Worm (Caenorhabditis elegans): ENCODE data around the gene tsp-18.

tsp-18 gene

ce11 chrII:5936009-5936408, 31.7 kb downstream of the tsp-18 start:
- no peak for TF ChIP-seq Y5F2A.4 (GFP tag; optimal IDR thresholded peaks at IDR 0.05)
- no peak for TF ChIP-seq daf-19 (GFP tag; conservative IDR thresholded peaks at IDR 0.05)
- TF ChIP-seq T26A8.4 (GFP tag; IDR thresholded peaks at IDR 0.05) = no peak
- no peak for TF ChIP-seq spr-3 (GFP tag; optimal IDR thresholded peaks at IDR 0.05)
- no peak for TF ChIP-seq jun-1 (tag; optimal IDR thresholded peaks at IDR 0.05)
- TF ChIP-seq unc-62 (GFP tag; optimal IDR thresholded peaks at IDR 0.05 in 1 of 2) = peak in 1 of 2 experiments; percentile 84
- no peak for TF ChIP-seq unc-62 (tag; optimal IDR thresholded peaks at IDR 0.05)
- TF ChIP-seq hif-1 (tag; optimal IDR thresholded peaks at IDR 0.05) = peak in 1 of 2 experiments; percentile 66
- no peak for TF ChIP-seq lim-7 (GFP tag; IDR thresholded peaks at IDR 0.05)
- TF ChIP-seq mes-2 (tag; optimal IDR thresholded peaks at IDR 0.05; ENCODE audit: poor library complexity, severe bottlenecking) = peak; percentile 22
- TF ChIP-seq vab-7 (GFP tag; IDR thresholded peaks at IDR 0.05) = no peak
- no peak for TF ChIP-seq egl-27 (tag; optimal IDR thresholded peaks at IDR 0.05)
- TF ChIP-seq ceh-62 (tag; optimal IDR thresholded peaks at IDR 0.05) = no peak
- no peak for TF ChIP-seq cey-2 (tag; optimal IDR thresholded peaks at IDR 0.05; ENCODE audit: borderline replicate concordance, insufficient read depth)
- TF ChIP-seq ceh-20 (GFP tag; IDR thresholded peaks at IDR 0.05) = no peak
- no peak for TF ChIP-seq nhr-10 (tag; optimal IDR thresholded peaks at IDR 0.05)
- no peak for TF ChIP-seq Y75B8A.6 (GFP tag; IDR thresholded peaks at IDR 0.05)
- TF ChIP-seq nhr-25 (tag; optimal IDR thresholded peaks at IDR 0.05; ENCODE audit: borderline replicate concordance, insufficient read depth) = no peak
- no peak for TF ChIP-seq ceh-28 (tag; optimal IDR thresholded peaks at IDR 0.05)
- TF ChIP-seq ztf-7 (tag; optimal IDR thresholded peaks at IDR 0.05) = no peak
- TF ChIP-seq fkh-10 (GFP tag; optimal IDR thresholded peaks at IDR 0.05) = no peak
- TF ChIP-seq zfp-2 (tag; optimal IDR thresholded peaks at IDR 0.05) = no peak
- no peak for TF ChIP-seq nhr-111 (GFP tag; optimal IDR thresholded peaks at IDR 0.05)
- no peak for TF ChIP-seq nhr-42 (GFP tag; IDR thresholded peaks at IDR 0.05)
- no peak for TF ChIP-seq madf-9 (GFP tag; conservative IDR thresholded peaks at IDR 0.05)
- no peak for TF ChIP-seq F49E8.2 (tag; optimal IDR thresholded peaks at IDR 0.05; ENCODE audit: borderline replicate concordance)
- TF ChIP-seq F44E2.7 (GFP tag; IDR thresholded peaks at IDR 0.05) = no peak
- no peak for TF ChIP-seq set-16 (GFP tag; IDR thresholded peaks at IDR 0.05)
- no peak for TF ChIP-seq lin-29 (GFP tag; IDR thresholded peaks at IDR 0.05)
- TF ChIP-seq nhr-41 (GFP tag; IDR thresholded peaks at IDR 0.05) = no peak
- no peak for TF ChIP-seq mxl-2 (GFP tag; conservative IDR thresholded peaks at IDR 0.05)
- no peak for TF ChIP-seq hmg-1.1 (GFP tag; IDR thresholded peaks at IDR 0.05)
- TF ChIP-seq aly-2 (tag; optimal IDR thresholded peaks at IDR 0.05) = no peak
- no peak for TF ChIP-seq saeg-2 (GFP tag; IDR thresholded peaks at IDR 0.05)
- TF ChIP-seq ztf-11 (tag; optimal IDR thresholded peaks at IDR 0.05) = no peak
- no peak for TF ChIP-seq zag-1 (tag; optimal IDR thresholded peaks at IDR 0.05)
- no peak for TF ChIP-seq fos-1 (tag; optimal IDR thresholded peaks at IDR 0.05)
- no peak for TF ChIP-seq ZK337.2 (GFP tag; IDR thresholded peaks at IDR 0.05)
- peak; percentile 56; the same call in 1 of the 2 replicates for TF ChIP-seq php-3 (GFP tag; IDR thresholded peaks at IDR 0.05)
- no peak for TF ChIP-seq duxl-1 (tag; optimal IDR thresholded peaks at IDR 0.05; ENCODE audit: poor library complexity)
- peak; percentile 76 for TF ChIP-seq hlh-30 (tag; optimal IDR thresholded peaks at IDR 0.05; ENCODE audit: insufficient read depth)
- no peak for TF ChIP-seq spr-1 (tag; optimal IDR thresholded peaks at IDR 0.05)
- TF ChIP-seq egl-43 (GFP tag; IDR thresholded peaks at IDR 0.05) = no peak
- TF ChIP-seq lin-1 (GFP tag; IDR thresholded peaks at IDR 0.05) = no peak
- no peak for TF ChIP-seq Y48G9A.11 (GFP tag; IDR thresholded peaks at IDR 0.05)
- TF ChIP-seq ceh-32 (tag; optimal IDR thresholded peaks at IDR 0.05; ENCODE audit: poor library complexity) = no peak
- peak; percentile 9 for TF ChIP-seq mxl-3 (GFP tag; optimal IDR thresholded peaks at IDR 0.05)
- TF ChIP-seq zip-11 (GFP tag; IDR thresholded peaks at IDR 0.05) = no peak
- no peak for TF ChIP-seq zip-2 (tag; optimal IDR thresholded peaks at IDR 0.05)
- no peak for TF ChIP-seq dmd-8 (GFP tag; IDR thresholded peaks at IDR 0.05)
- TF ChIP-seq sdz-12 (GFP tag; optimal IDR thresholded peaks at IDR 0.05) = no peak
